Worm (Caenorhabditis elegans) whole organism, young adult: ENCODE results near the gene srx-34.
A peak's percentile ranks its signal among the peaks of the same experiment; 100 is the strongest.

ENCODE experiments used
- B0035.1 ChIP-seq: sonication (generic microtip); optimal IDR thresholded peaks from 2 replicates; lab custom pipeline; 2016; ENCODE audit warnings: missing genetic modification characterization, mild to moderate bottlenecking, missing compliant biosample characterization, missing genotype, missing genetic modification reagents
- B0336.3 ChIP-seq: fragments of 200-800 bp; sonication (Bioruptor generic); IDR thresholded peaks from 2 replicates; pipeline ENCODE4 v1.3.6; 2022; ENCODE audit warnings: missing genetic modification characterization, missing compliant biosample characterization
- F22D6.2 ChIP-seq: sonication (generic microtip); optimal IDR thresholded peaks from 2 replicates; lab custom pipeline; 2016; ENCODE audit warnings: mild to moderate bottlenecking, missing genetic modification characterization, missing compliant biosample characterization
- F55B11.4 ChIP-seq: sonication (generic microtip); optimal IDR thresholded peaks from 2 replicates; lab custom pipeline; 2016; ENCODE audit warnings: missing compliant biosample characterization, missing genetic modification characterization, borderline replicate concordance; ENCODE audit not compliant: insufficient read depth
- K12H6.12 ChIP-seq: fragments of 200-800 bp; sonication (Bioruptor generic); optimal IDR thresholded peaks from 2 replicates; lab custom pipeline; 2018; ENCODE audit warnings: mild to moderate bottlenecking, missing genetic modification characterization, missing compliant biosample characterization
- Y53G8AR.9 ChIP-seq: fragments of 200-800 bp; sonication (Bioruptor generic); conservative IDR thresholded peaks from 2 replicates; pipeline ENCODE4 v1.3.6; 2022; ENCODE audit warnings: missing genetic modification reagents, missing genetic modification characterization, missing compliant biosample characterization
- Y95B8A.8 ChIP-seq: fragments of 200-800 bp; sonication (Bioruptor generic); IDR thresholded peaks from 2 replicates; pipeline ENCODE4 v1.3.6; 2022; ENCODE audit warnings: missing genetic modification reagents, missing genetic modification characterization, missing compliant biosample characterization
- ZK185.1 ChIP-seq: sonication (generic microtip); optimal IDR thresholded peaks from 2 replicates; lab custom pipeline; 2016; ENCODE audit warnings: mild to moderate bottlenecking, missing genetic modification characterization, missing compliant biosample characterization; ENCODE audit not compliant: poor library complexity, severe bottlenecking
- akir-1 ChIP-seq: fragments of 200-800 bp; sonication (Bioruptor generic); optimal IDR thresholded peaks from 2 replicates; lab custom pipeline; 2018; ENCODE audit warnings: mild to moderate bottlenecking, missing genetic modification characterization, moderate library complexity, missing compliant biosample characterization
- ama-1 ChIP-seq, 3 experiments: fragments of 150-350 bp in 1 of 3; sonication (generic microtip) in 2 of 3; optimal IDR thresholded peaks; 2 replicates each; lab custom pipeline; 2014 to 2018; ENCODE audit warnings: missing biosample characterization in 2 of 3, missing genetic modification characterization in 2 of 3, missing genetic modification reagents in 2 of 3
- aptf-2 ChIP-seq: fragments of 200-800 bp; sonication (Bioruptor generic); conservative IDR thresholded peaks from 2 replicates; pipeline ENCODE4 v1.3.6; 2022; ENCODE audit warnings: missing genetic modification reagents, missing genetic modification characterization, missing compliant biosample characterization
- atf-7 ChIP-seq: sonication (generic microtip); optimal IDR thresholded peaks from 2 replicates; lab custom pipeline; 2017; ENCODE audit warnings: mild to moderate bottlenecking, missing genetic modification characterization, missing compliant biosample characterization
- attf-5 ChIP-seq: fragments of 200-800 bp; sonication (Bioruptor generic); optimal IDR thresholded peaks from 2 replicates; lab custom pipeline; 2018; ENCODE audit warnings: mild to moderate bottlenecking, missing genetic modification characterization, missing compliant biosample characterization
- ceh-91 ChIP-seq: fragments of 200-800 bp; sonication (Bioruptor generic); IDR thresholded peaks from 2 replicates; pipeline ENCODE4 v1.3.6; 2022; ENCODE audit warnings: missing genetic modification reagents, missing genetic modification characterization, missing compliant biosample characterization
- chd-7 ChIP-seq: sonication (generic microtip); optimal IDR thresholded peaks from 2 replicates; lab custom pipeline; 2016; ENCODE audit warnings: mild to moderate bottlenecking, missing genetic modification characterization, moderate library complexity, missing compliant biosample characterization
- die-1 ChIP-seq: sonication (generic microtip); optimal IDR thresholded peaks from 2 replicates; lab custom pipeline; 2016; ENCODE audit warnings: missing genotype, mild to moderate bottlenecking, missing genetic modification characterization, missing compliant biosample characterization
- dox-1 ChIP-seq: fragments of 200-800 bp; sonication (Bioruptor generic); IDR thresholded peaks from 2 replicates; pipeline ENCODE4 v1.3.6; 2022; ENCODE audit warnings: missing genetic modification reagents, missing genetic modification characterization, missing compliant biosample characterization
- dpff-1 ChIP-seq: sonication (generic microtip); optimal IDR thresholded peaks from 2 replicates; lab custom pipeline; 2017; ENCODE audit warnings: mild to moderate bottlenecking, missing genetic modification characterization, missing compliant biosample characterization
- egl-18 ChIP-seq: fragments of 200-800 bp; sonication (Bioruptor generic); IDR thresholded peaks from 2 replicates; pipeline ENCODE4 v1.3.6; 2022; ENCODE audit warnings: missing genetic modification reagents, missing genetic modification characterization, missing compliant biosample characterization
- egl-44 ChIP-seq: fragments of 200-800 bp; sonication (Bioruptor generic); IDR thresholded peaks from 2 replicates; pipeline ENCODE4 v1.3.6; 2022; ENCODE audit warnings: missing genetic modification reagents, missing genetic modification characterization, missing compliant biosample characterization
- him-1 ChIP-seq: sonication (generic microtip); optimal IDR thresholded peaks from 2 replicates; lab custom pipeline; 2016; ENCODE audit warnings: missing genotype, missing genetic modification reagents, missing genetic modification characterization, missing compliant biosample characterization
- hsf-1 ChIP-seq: fragments of 200-800 bp; sonication (Bioruptor generic); IDR thresholded peaks from 2 replicates; pipeline ENCODE4 v1.3.6; 2022; ENCODE audit warnings: missing genetic modification reagents, missing genetic modification characterization, missing compliant biosample characterization
- lin-26 ChIP-seq: fragments of 200-800 bp; sonication (Bioruptor generic); IDR thresholded peaks from 2 replicates; pipeline ENCODE4 v1.3.6; 2022; ENCODE audit warnings: missing genetic modification reagents, missing genetic modification characterization, missing compliant biosample characterization
- lin-35 ChIP-seq, 3 experiments: fragments of 150-350 bp in 2 of 3; sonication (generic microtip) in 1 of 3; optimal IDR thresholded peaks; 2 replicates each; lab custom pipeline; 2014 to 2018; ENCODE audit warnings: missing biosample characterization in 3 of 3, missing genetic modification characterization in 3 of 3, missing genetic modification reagents in 3 of 3
- lin-40 ChIP-seq: sonication (generic microtip); optimal IDR thresholded peaks from 2 replicates; lab custom pipeline; 2016; ENCODE audit warnings: missing genetic modification characterization, mild to moderate bottlenecking, missing compliant biosample characterization, missing genotype, missing genetic modification reagents
- lir-1 ChIP-seq: fragments of 200-800 bp; sonication (Bioruptor generic); conservative IDR thresholded peaks from 2 replicates; pipeline ENCODE4 v1.3.6; 2022; ENCODE audit warnings: missing genetic modification reagents, missing genetic modification characterization, missing compliant biosample characterization
- mcd-1 ChIP-seq: fragments of 200-800 bp; sonication (Bioruptor generic); IDR thresholded peaks from 2 replicates; pipeline ENCODE4 v1.3.6; 2022; ENCODE audit warnings: missing genetic modification reagents, missing genetic modification characterization, missing compliant biosample characterization
- nfya-2 ChIP-seq: fragments of 200-800 bp; sonication (Bioruptor generic); IDR thresholded peaks from 2 replicates; pipeline ENCODE4 v1.3.6; 2022; ENCODE audit warnings: missing genetic modification reagents, missing genetic modification characterization, missing compliant biosample characterization
- nhr-90 ChIP-seq: sonication (generic microtip); optimal IDR thresholded peaks from 2 replicates; lab custom pipeline; 2016; ENCODE audit warnings: missing genotype, mild to moderate bottlenecking, missing genetic modification characterization, missing compliant biosample characterization
- sea-2 ChIP-seq: fragments of 200-800 bp; sonication (Bioruptor generic); IDR thresholded peaks from 2 replicates; pipeline ENCODE4 v1.3.6; 2022; ENCODE audit warnings: missing genetic modification characterization, missing compliant biosample characterization
- tbp1 ChIP-seq: fragments of 200-800 bp; sonication (Bioruptor generic); optimal IDR thresholded peaks from 2 replicates; lab custom pipeline; 2018; ENCODE audit warnings: mild to moderate bottlenecking, missing genetic modification characterization, missing compliant biosample characterization
- tbx-9 ChIP-seq: sonication (generic microtip); optimal IDR thresholded peaks from 2 replicates; lab custom pipeline; 2016; ENCODE audit warnings: borderline replicate concordance, missing genetic modification characterization, inconsistent platforms, missing compliant biosample characterization
- zfh-2 ChIP-seq: fragments of 200-800 bp; sonication (Bioruptor generic); conservative IDR thresholded peaks from 2 replicates; pipeline ENCODE4 v1.3.6; 2022; ENCODE audit warnings: missing genetic modification reagents, missing genetic modification characterization, missing compliant biosample characterization
- zim-3 ChIP-seq: sonication (generic microtip); optimal IDR thresholded peaks from 2 replicates; lab custom pipeline; 2017; ENCODE audit warnings: mild to moderate bottlenecking, missing genetic modification characterization, moderate library complexity, missing compliant biosample characterization
- ztf-18 ChIP-seq: sonication (generic microtip); optimal IDR thresholded peaks from 2 replicates; lab custom pipeline; 2016; ENCODE audit warnings: missing genotype, mild to moderate bottlenecking, missing genetic modification characterization, missing compliant biosample characterization
- ztf-26 ChIP-seq: sonication (generic microtip); optimal IDR thresholded peaks from 2 replicates; lab custom pipeline; 2017; ENCODE audit warnings: missing genetic modification characterization, missing compliant biosample characterization
- ztf-28 ChIP-seq: fragments of 200-800 bp; sonication (Bioruptor generic); IDR thresholded peaks from 2 replicates; pipeline ENCODE4 v1.3.6; 2022; ENCODE audit warnings: missing genetic modification reagents, missing genetic modification characterization, missing compliant biosample characterization
- ztf-6 ChIP-seq: fragments of 200-800 bp; sonication (Bioruptor generic); IDR thresholded peaks from 2 replicates; pipeline ENCODE4 v1.3.6; 2022; ENCODE audit warnings: missing genetic modification reagents, missing genetic modification characterization, missing compliant biosample characterization

Gene srx-34

ce11 chrV:7093720-7094401 lies 26.2 kb downstream of the srx-34 start, which contains the start of gene nhr-135 (continued):
- TF ChIP-seq him-1 (tag; lab: Kevin White, UChicago) (no peak), atf-7 (tag; lab: Kevin White, UChicago) (peak; percentile 45), ceh-91 (GFP tag; lab: Robert Waterston, UW) (no peak), dox-1 (peak; percentile 44), egl-44 (GFP tag; lab: Robert Waterston, UW) (peak; percentile 67; the same call in 1 of the 2 replicates), akir-1 (GFP tag; lab: Kevin White, UChicago) (no peak), ztf-18 (tag; lab: Kevin White, UChicago) (no peak), nfya-2 (GFP tag; lab: Robert Waterston, UW) (no peak), lin-26 (GFP tag; lab: Robert Waterston, UW) (0 out of 2 replicates have a peak, but pooled peaks have one; percentile 50), tbp1 (peak; percentile 39), nhr-90 (peak; percentile 17), Y53G8AR.9 (peak; percentile 34; the same call in 1 of the 2 replicates), tbx-9 (tag; lab: Kevin White, UChicago) (no peak), lin-35 (GFP tag; optimal IDR thresholded peaks at IDR 0.05; lab: Kevin White, UChicago) (no peak), B0336.3 (GFP tag; lab: Robert Waterston, UW) (0 out of 2 replicates have a peak, but pooled peaks have one; percentile 38), B0035.1 (tag; lab: Kevin White, UChicago) (no peak), sea-2 (no peak), zfh-2 (GFP tag; lab: Robert Waterston, UW) (no peak), dpff-1 (tag; lab: Kevin White, UChicago) (no peak), attf-5 (peak; percentile 66), chd-7 (tag; lab: Kevin White, UChicago) (no peak), lin-40 (peak; percentile 73), ztf-28 (GFP tag; lab: Robert Waterston, UW) (no peak), ztf-26 (tag; lab: Kevin White, UChicago) (peak; percentile 53), die-1 (tag; lab: Kevin White, UChicago) (no peak), F55B11.4 (no peak), ama-1 (optimal IDR thresholded peaks at IDR 0.05; lab: Kevin White, UChicago) (peak; percentile 16), ama-1 (GFP tag; optimal IDR thresholded peaks at IDR 0.05; lab: Kevin White, UChicago) (no peak), lir-1 (GFP tag; lab: Robert Waterston, UW) (no peak), ZK185.1 (peak; percentile 38), zim-3 (tag; lab: Kevin White, UChicago) (no peak), Y95B8A.8 (GFP tag; lab: Robert Waterston, UW) (no peak), F22D6.2 (tag; lab: Kevin White, UChicago) (peak; percentile 48), ztf-6 (no peak), aptf-2 (GFP tag; lab: Robert Waterston, UW) (no peak), K12H6.12 (peak; percentile 3), hsf-1 (GFP tag; lab: Robert Waterston, UW) (no peak)

- TF ChIP-seq mcd-1 (GFP tag; lab: Robert Waterston, UW) (no peak), ama-1 (optimal IDR thresholded peaks at IDR 0.05; lab: Kevin White, UChicago) (peak; percentile 43), ama-1 (GFP tag; optimal IDR thresholded peaks at IDR 0.05; lab: Kevin White, UChicago) (no peak), Y53G8AR.9 (0 out of 2 replicates have a peak, but pooled peaks have one; percentile 31), egl-18 (GFP tag; lab: Robert Waterston, UW) (0 out of 2 replicates have a peak, but pooled peaks have one; percentile 30)
Observed at ce11 chrV:7091287-7091686, 28.8 kb downstream of the srx-34 start, which contains the start of gene nhr-286. Gene nhr-286, minus strand, starts transcription at chrV:7091610.
